Worm (Caenorhabditis elegans): Measurements from ENCODE around the gene rsd-3.

rsd-3 gene

DNA sequence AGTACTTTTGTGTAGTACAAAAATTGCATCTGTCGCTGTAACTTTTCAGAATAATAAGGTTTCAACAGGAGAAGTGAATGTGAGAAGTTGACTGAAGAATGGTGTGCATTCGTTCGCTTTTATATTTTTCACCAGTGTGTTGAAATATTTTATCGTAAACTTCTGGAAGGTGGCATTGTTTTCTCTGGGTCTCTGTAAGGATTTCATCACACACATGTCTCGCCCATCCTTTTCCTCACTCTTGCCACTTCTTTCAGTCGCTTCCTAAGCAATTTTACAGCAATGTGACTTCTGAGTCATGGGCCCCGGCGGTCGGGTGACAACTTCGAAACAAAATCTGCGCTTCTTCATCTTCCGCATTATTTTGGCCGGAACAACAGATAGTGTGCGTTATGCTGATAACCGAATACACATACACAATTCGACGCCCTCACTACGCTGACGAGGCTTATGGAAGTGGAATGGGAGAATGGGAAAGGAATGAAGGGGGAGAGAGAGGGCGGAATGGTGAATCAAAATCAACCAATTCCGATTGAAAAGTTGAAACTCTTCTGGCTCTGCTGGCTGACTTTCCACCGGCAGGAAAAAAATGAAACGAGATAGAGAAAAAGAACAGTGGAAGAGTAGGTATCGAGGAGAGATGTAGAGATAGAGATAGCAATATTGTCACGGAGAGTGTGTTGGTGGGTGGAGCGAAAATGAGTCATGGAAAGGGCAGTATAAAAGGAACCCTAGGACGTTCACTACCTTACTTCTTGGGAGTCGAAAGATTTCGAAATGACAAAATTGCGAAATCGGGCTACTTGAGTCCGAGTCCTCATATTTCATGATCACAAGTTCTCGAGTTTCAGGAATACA lies 6.7 kb upstream of the rsd-3 start (continued):
- TF ChIP-seq mes-2 (tag; optimal IDR thresholded peaks at IDR 0.05; ENCODE audit: poor library complexity, severe bottlenecking): peak; percentile 56

DNA sequence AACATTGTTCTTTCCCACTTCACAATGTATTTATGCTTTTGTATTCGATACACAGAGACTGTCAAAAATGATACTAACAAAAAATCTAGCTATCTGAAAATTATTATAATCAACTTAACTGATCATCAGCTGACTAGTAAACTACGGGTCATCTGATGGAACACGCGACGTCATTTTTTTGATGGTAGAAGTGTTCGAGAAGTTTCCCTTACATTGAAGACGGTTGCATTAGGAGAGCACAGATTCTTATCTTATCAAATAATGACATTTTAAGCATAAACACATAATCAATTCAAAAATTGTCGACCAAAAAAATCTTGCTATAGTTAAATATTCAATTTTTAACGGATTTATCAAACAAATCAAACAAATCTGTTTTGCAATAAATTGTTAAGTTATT lies 5.6 kb upstream of the rsd-3 start:
- TF ChIP-seq sdz-12 (GFP tag; optimal IDR thresholded peaks at IDR 0.05): no peak
- peak in 1 of 2 experiments; percentile 33 for TF ChIP-seq hif-1 (tag; optimal IDR thresholded peaks at IDR 0.05)
- TF ChIP-seq nhr-48 (tag; optimal IDR thresholded peaks at IDR 0.05): peak; percentile 76
- peak; percentile 65 for TF ChIP-seq dmd-6 (GFP tag; IDR thresholded peaks at IDR 0.05)
- TF ChIP-seq daf-16 (GFP tag; optimal IDR thresholded peaks at IDR 0.05): peak in 1 of 2 experiments; percentile 30
- peak; percentile 91 for TF ChIP-seq daf-16 (tag; optimal IDR thresholded peaks at IDR 0.05)
- TF ChIP-seq mes-2 (tag; optimal IDR thresholded peaks at IDR 0.05; ENCODE audit: poor library complexity, severe bottlenecking): peak; percentile 27
- TF ChIP-seq hlh-30 (tag; optimal IDR thresholded peaks at IDR 0.05; ENCODE audit: insufficient read depth): peak; percentile 79
- TF ChIP-seq T26A8.4 (GFP tag; IDR thresholded peaks at IDR 0.05): 0 out of 2 replicates have a peak, but pooled peaks have one; percentile 29
- peak; percentile 9 for TF ChIP-seq lin-15B (tag; optimal IDR thresholded peaks at IDR 0.05)
- TF ChIP-seq snpc-1.2 (GFP tag; IDR thresholded peaks at IDR 0.05): no peak
- TF ChIP-seq nhr-28 (tag; optimal IDR thresholded peaks at IDR 0.05): peak; percentile 80
- TF ChIP-seq mep-1 (tag; optimal IDR thresholded peaks at IDR 0.05): peak; percentile 4
- TF ChIP-seq nhr-102 (tag; optimal IDR thresholded peaks at IDR 0.05): peak; percentile 69
- TF ChIP-seq hlh-11 (tag; optimal IDR thresholded peaks at IDR 0.05): peak; percentile 86
- TF ChIP-seq mdt-29 (GFP tag; IDR thresholded peaks at IDR 0.05): peak; percentile 87
- peak; percentile 85 for TF ChIP-seq dve-1 (tag; optimal IDR thresholded peaks at IDR 0.05; ENCODE audit: insufficient read depth)
- no peak for TF ChIP-seq ces-1 (GFP tag; optimal IDR thresholded peaks at IDR 0.05)
- TF ChIP-seq lin-1 (GFP tag; IDR thresholded peaks at IDR 0.05): no peak
- TF ChIP-seq lsy-2 (tag; optimal IDR thresholded peaks at IDR 0.05): peak in 1 of 2 experiments; percentile 31

DNA sequence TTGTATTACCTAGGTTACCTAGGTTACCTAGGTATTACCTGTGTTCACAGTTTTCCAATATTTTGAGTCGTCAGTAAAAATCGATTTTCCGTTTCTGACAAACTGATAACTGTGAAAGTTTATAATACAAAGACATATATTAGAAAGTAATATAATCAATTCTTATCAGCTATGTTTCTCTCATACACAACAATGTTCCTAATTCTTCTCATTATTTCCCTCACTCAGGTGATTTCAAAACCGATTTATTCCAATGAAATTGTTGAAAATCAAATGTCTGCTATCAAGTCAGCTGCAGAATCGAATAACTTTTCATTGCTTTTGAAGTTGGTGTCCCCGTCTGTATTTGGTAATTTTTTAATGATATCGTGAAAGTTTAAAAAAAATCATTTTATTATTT lies 5.8 kb downstream of the rsd-3 start, which contains the start of gene C34E11.4:
TSS of gene C34E11.4 (plus strand) at position 154 of the 400 bp plus-strand sequence.
- no peak for TF ChIP-seq ztf-11 (tag; optimal IDR thresholded peaks at IDR 0.05)
- TF ChIP-seq nhr-28 (tag; optimal IDR thresholded peaks at IDR 0.05): peak; percentile 6
- no peak for TF ChIP-seq pqm-1 (tag; optimal IDR thresholded peaks at IDR 0.05)
- no peak for TF ChIP-seq hlh-30 (tag; optimal IDR thresholded peaks at IDR 0.05; ENCODE audit: insufficient read depth)
- TF ChIP-seq spr-1 (tag; optimal IDR thresholded peaks at IDR 0.05): no peak
- TF ChIP-seq nhr-111 (GFP tag; optimal IDR thresholded peaks at IDR 0.05): no peak
- no peak for TF ChIP-seq ceh-82 (tag; optimal IDR thresholded peaks at IDR 0.05)
- TF ChIP-seq daf-16 (GFP tag; optimal IDR thresholded peaks at IDR 0.05): no peak
- TF ChIP-seq daf-16 (tag; optimal IDR thresholded peaks at IDR 0.05): peak; percentile 55
- TF ChIP-seq dmd-6 (GFP tag; IDR thresholded peaks at IDR 0.05): no peak

DNA sequence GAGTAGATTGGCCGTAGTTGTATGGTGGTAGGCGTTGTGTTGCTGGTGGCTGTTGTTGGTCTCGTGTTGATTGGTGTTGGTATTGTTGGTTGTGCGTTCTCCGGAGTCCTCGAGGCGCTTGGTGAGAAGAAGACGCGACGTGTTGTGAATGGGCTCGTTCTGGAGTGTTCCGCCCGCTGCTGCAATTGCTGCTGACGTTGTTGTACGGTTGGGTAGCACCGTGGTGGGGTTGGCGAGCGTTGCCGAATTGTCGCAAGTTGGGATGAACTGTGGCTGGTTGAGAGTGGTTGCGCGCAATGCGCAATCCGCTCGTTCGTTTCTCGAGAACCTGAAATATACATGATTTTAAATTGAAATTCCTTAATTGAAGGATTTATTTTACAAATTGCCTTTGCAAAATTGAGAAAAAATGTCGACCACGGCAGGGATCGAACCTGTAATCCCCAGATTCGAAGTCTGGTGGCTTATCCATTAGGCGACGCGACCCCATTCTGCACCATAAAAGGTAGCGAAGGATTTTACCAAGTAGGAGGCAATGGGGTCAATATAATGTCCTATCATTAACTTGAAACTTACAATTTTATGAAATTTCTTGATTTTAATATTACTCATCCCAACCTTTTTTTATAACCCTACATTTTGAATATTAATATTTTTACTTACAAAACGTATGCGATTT lies 8.0 kb downstream of the rsd-3 start:
- no peak for TF ChIP-seq zag-1 (tag; optimal IDR thresholded peaks at IDR 0.05)
- no peak for TF ChIP-seq ceh-62 (tag; optimal IDR thresholded peaks at IDR 0.05)
- TF ChIP-seq egl-43 (GFP tag; IDR thresholded peaks at IDR 0.05): 0 out of 2 replicates have a peak, but pooled peaks have one; percentile 26
- no peak for TF ChIP-seq nhr-6 (tag; optimal IDR thresholded peaks at IDR 0.05)
- no peak for TF ChIP-seq skn-1 (tag; optimal IDR thresholded peaks at IDR 0.05)
- TF ChIP-seq mxl-2 (GFP tag; conservative IDR thresholded peaks at IDR 0.05): no peak
- peak; percentile 53 for TF ChIP-seq set-16 (GFP tag; IDR thresholded peaks at IDR 0.05)
- no peak for TF ChIP-seq pqm-1 (tag; optimal IDR thresholded peaks at IDR 0.05)
- TF ChIP-seq nhr-48 (tag; optimal IDR thresholded peaks at IDR 0.05): no peak
- no peak for TF ChIP-seq F37D6.2 (tag; optimal IDR thresholded peaks at IDR 0.05)
- peak in 1 of 2 experiments; percentile 79 for TF ChIP-seq unc-62 (GFP tag; optimal IDR thresholded peaks at IDR 0.05 in 1 of 2)
- no peak for TF ChIP-seq unc-62 (tag; optimal IDR thresholded peaks at IDR 0.05)
- TF ChIP-seq dpl-1 (GFP tag; optimal IDR thresholded peaks at IDR 0.05): no peak
- no peak for TF ChIP-seq ceh-32 (tag; optimal IDR thresholded peaks at IDR 0.05; ENCODE audit: poor library complexity)
